Fruit fly (Drosophila melanogaster) whole organism, embryonic: Measurements from ENCODE around the gene CG32299.

Experiments used
- Awh ChIP-seq: fragments of 200-800 bp; sonication (Bioruptor generic); IDR thresholded peaks from 2 replicates; pipeline ENCODE4, ENCODE4 v1.3.6; 2022; ENCODE audit warnings: missing biosample characterization, missing genetic modification characterization
- Blimp-1 ChIP-seq: fragments of 200-800 bp; sonication (Bioruptor generic); optimal IDR thresholded peaks from 3 replicates; lab custom pipeline; 2018; ENCODE audit warnings: missing biosample characterization, missing genetic modification characterization, mild to moderate bottlenecking, moderate library complexity, missing genetic modification reagents
- CG10321 ChIP-seq: fragments of 200-800 bp; sonication (Bioruptor generic); IDR thresholded peaks from 2 replicates; pipeline ENCODE4 v1.3.6; 2022; ENCODE audit warnings: missing biosample characterization, missing genetic modification characterization
- CG12104 ChIP-seq: fragments of 200-800 bp; sonication (Bioruptor generic); optimal IDR thresholded peaks from 3 replicates; lab custom pipeline; 2016; ENCODE audit warnings: missing biosample characterization, missing genetic modification characterization
- CG12391 ChIP-seq: fragments of 200-800 bp; sonication (Bioruptor generic); optimal IDR thresholded peaks from 3 replicates; lab custom pipeline; 2018; ENCODE audit warnings: missing biosample characterization, mild to moderate bottlenecking, missing genetic modification characterization, moderate library complexity
- CG12769 ChIP-seq: fragments of 200-800 bp; sonication (Bioruptor generic); optimal IDR thresholded peaks from 2 replicates; lab custom pipeline; 2019; ENCODE audit warnings: missing biosample characterization, mild to moderate bottlenecking, missing genetic modification characterization, moderate library complexity
- CG14441 ChIP-seq: fragments of 200-800 bp; sonication (Bioruptor generic); IDR thresholded peaks from 2 replicates; pipeline ENCODE4 v1.3.6; 2022; ENCODE audit warnings: missing biosample characterization, missing genetic modification characterization
- CG15269 ChIP-seq: fragments of 200-800 bp; sonication (Bioruptor generic); optimal IDR thresholded peaks from 2 replicates; lab custom pipeline; 2018; ENCODE audit warnings: missing biosample characterization, mild to moderate bottlenecking, missing genetic modification characterization, moderate library complexity
- CG15514 ChIP-seq: fragments of 200-800 bp; sonication (Bioruptor generic); optimal IDR thresholded peaks from 3 replicates; lab custom pipeline; 2017; ENCODE audit warnings: missing biosample characterization, missing genetic modification characterization, mild to moderate bottlenecking, moderate library complexity, missing genetic modification reagents
- CG17359 ChIP-seq: fragments of 200-800 bp; sonication (Bioruptor generic); optimal IDR thresholded peaks from 3 replicates; lab custom pipeline; 2018; ENCODE audit warnings: missing biosample characterization, mild to moderate bottlenecking, missing genetic modification characterization, moderate library complexity
- CG2199 ChIP-seq: fragments of 200-800 bp; sonication (Bioruptor generic); IDR thresholded peaks from 3 replicates; pipeline ENCODE4 v1.3.6; 2022; ENCODE audit warnings: missing biosample characterization, missing genetic modification characterization
- CG2875 ChIP-seq: fragments of 200-800 bp; sonication (Bioruptor generic); optimal IDR thresholded peaks from 2 replicates; lab custom pipeline; 2017; ENCODE audit warnings: missing biosample characterization, mild to moderate bottlenecking, missing genetic modification characterization, missing genetic modification reagents
- CG30020 ChIP-seq: fragments of 200-800 bp; optimal IDR thresholded peaks from 2 replicates; lab custom pipeline; 2019; ENCODE audit warnings: missing biosample characterization, mild to moderate bottlenecking, missing genetic modification characterization, moderate library complexity
- CG33213 ChIP-seq: fragments of 200-800 bp; sonication (Bioruptor generic); optimal IDR thresholded peaks from 3 replicates; lab custom pipeline; 2016; ENCODE audit warnings: missing biosample characterization, missing genetic modification characterization
- CG34376 ChIP-seq: fragments of 200-800 bp; sonication (Bioruptor generic); optimal IDR thresholded peaks from 2 replicates; lab custom pipeline; 2018; ENCODE audit warnings: missing biosample characterization, mild to moderate bottlenecking, missing genetic modification characterization
- CG5245 ChIP-seq: fragments of 200-800 bp; sonication (Bioruptor generic); optimal IDR thresholded peaks from 3 replicates; lab custom pipeline; 2016; ENCODE audit warnings: missing biosample characterization, missing genetic modification characterization
- CG6175 ChIP-seq: fragments of 200-800 bp; sonication (Bioruptor generic); IDR thresholded peaks from 3 replicates; pipeline ENCODE4 v1.3.6; 2022; ENCODE audit warnings: missing biosample characterization, missing genetic modification characterization
- CG6272 ChIP-seq: fragments of 200-800 bp; sonication (Bioruptor generic); IDR thresholded peaks from 2 replicates; pipeline ENCODE4 v1.3.6; 2022; ENCODE audit warnings: missing biosample characterization, missing genetic modification characterization
- CG7271 ChIP-seq: fragments of 200-800 bp; sonication (Bioruptor generic); optimal IDR thresholded peaks from 2 replicates; lab custom pipeline; 2018; ENCODE audit warnings: missing biosample characterization, mild to moderate bottlenecking, missing genetic modification characterization, moderate library complexity
- CG7357 ChIP-seq: fragments of 200-800 bp; sonication (Bioruptor generic); IDR thresholded peaks from 3 replicates; pipeline ENCODE4 v1.3.6; 2022; ENCODE audit warnings: missing biosample characterization, missing genetic modification characterization
- CG7987 ChIP-seq: fragments of 200-800 bp; sonication (Bioruptor generic); optimal IDR thresholded peaks from 2 replicates; lab custom pipeline; 2018; ENCODE audit warnings: missing biosample characterization, mild to moderate bottlenecking, missing genetic modification characterization, moderate library complexity
- CG8281 ChIP-seq: fragments of 200-800 bp; sonication (Bioruptor generic); optimal IDR thresholded peaks from 2 replicates; lab custom pipeline; 2018; ENCODE audit warnings: missing biosample characterization, mild to moderate bottlenecking, missing genetic modification characterization, moderate library complexity
- CG9817 ChIP-seq: fragments of 200-800 bp; sonication (Bioruptor generic); optimal IDR thresholded peaks from 2 replicates; lab custom pipeline; 2018; ENCODE audit warnings: missing biosample characterization, mild to moderate bottlenecking, missing genetic modification characterization, moderate library complexity
- ERR ChIP-seq: fragments of 200-800 bp; sonication (Bioruptor generic); optimal IDR thresholded peaks from 2 replicates; lab custom pipeline; 2016; ENCODE audit warnings: missing biosample characterization, missing genetic modification characterization
- Lim3 ChIP-seq: fragments of 200-800 bp; sonication (Bioruptor generic); IDR thresholded peaks from 2 replicates; pipeline ENCODE4 v1.3.6; 2022; ENCODE audit warnings: missing biosample characterization, missing genetic modification characterization
- Med ChIP-seq: fragments of 200-800 bp; sonication (Bioruptor generic); peaks from one replicate; lab custom pipeline; 2016; ENCODE audit warnings: missing biosample characterization, missing genetic modification characterization, mild to moderate bottlenecking, inconsistent platforms, moderate library complexity
- Pdp1 ChIP-seq, 2 experiments: fragments of 200-800 bp; sonication (Bioruptor generic); optimal IDR thresholded peaks; 3 replicates each; lab custom pipeline; 2016; ENCODE audit warnings: missing biosample characterization in 2 of 2, missing genetic modification characterization in 2 of 2, mild to moderate bottlenecking in 1 of 2, moderate library complexity in 1 of 2
- Sox100B ChIP-seq: fragments of 200-800 bp; sonication (Bioruptor generic); optimal IDR thresholded peaks from 3 replicates; lab custom pipeline; 2018; ENCODE audit warnings: missing biosample characterization, mild to moderate bottlenecking, missing genetic modification characterization
- Sry-β ChIP-seq: fragments of 200-800 bp; sonication (Bioruptor generic); optimal IDR thresholded peaks from 2 replicates; lab custom pipeline; 2018; ENCODE audit warnings: missing biosample characterization, mild to moderate bottlenecking, missing genetic modification characterization, moderate library complexity
- Xrp1 ChIP-seq: fragments of 200-800 bp; sonication (Bioruptor generic); IDR thresholded peaks from 2 replicates; pipeline ENCODE4 v1.3.6; 2022; ENCODE audit warnings: missing biosample characterization, missing genetic modification characterization
- bab2 ChIP-seq: fragments of 200-800 bp; sonication (Bioruptor generic); optimal IDR thresholded peaks from 2 replicates; lab custom pipeline; 2016; ENCODE audit warnings: missing biosample characterization, missing genetic modification characterization
- bsh ChIP-seq, 2 experiments: fragments of 200-800 bp; sonication (Bioruptor generic); optimal IDR thresholded peaks; 2 replicates each; lab custom pipeline; 2017 to 2018; ENCODE audit warnings: mild to moderate bottlenecking in 2 of 2, missing biosample characterization in 2 of 2, missing genetic modification characterization in 2 of 2, moderate library complexity in 1 of 2
- cas ChIP-seq: fragments of 200-800 bp; sonication (Bioruptor generic); IDR thresholded peaks from 2 replicates; pipeline ENCODE4 v1.3.6; 2022; ENCODE audit warnings: missing biosample characterization, missing genetic modification characterization
- chinmo ChIP-seq: fragments of 200-800 bp; sonication (Bioruptor generic); IDR thresholded peaks from 4 replicates; pipeline ENCODE4 v1.3.6; 2022; ENCODE audit warnings: missing biosample characterization, missing genetic modification characterization; ENCODE audit not compliant: partially characterized antibody
- dan ChIP-seq: fragments of 200-800 bp; sonication (Bioruptor generic); IDR thresholded peaks from 2 replicates; pipeline ENCODE4 v1.3.6; 2022; ENCODE audit warnings: missing biosample characterization, missing genetic modification characterization
- eve ChIP-seq, 2 experiments: fragments of >200 bp; optimal IDR thresholded peaks; 2 replicates each; lab custom pipeline; 2017; ENCODE audit warnings: missing biosample characterization in 2 of 2, missing genetic modification characterization in 2 of 2
- gce ChIP-seq: fragments of 200-800 bp; sonication (Bioruptor generic); IDR thresholded peaks from 3 replicates; pipeline ENCODE4 v1.3.6; 2022; ENCODE audit warnings: missing biosample characterization, missing genetic modification characterization
- gem ChIP-seq: fragments of 200-800 bp; sonication (Bioruptor generic); optimal IDR thresholded peaks from 2 replicates; lab custom pipeline; 2019; ENCODE audit warnings: missing biosample characterization, mild to moderate bottlenecking, missing genetic modification characterization, moderate library complexity
- grn ChIP-seq: fragments of 200-800 bp; sonication (Bioruptor generic); optimal IDR thresholded peaks from 3 replicates; lab custom pipeline; 2017; ENCODE audit warnings: missing biosample characterization, missing genetic modification characterization
- lab ChIP-seq: fragments of 200-800 bp; sonication (Bioruptor generic); optimal IDR thresholded peaks from 3 replicates; lab custom pipeline; 2017; ENCODE audit warnings: missing biosample characterization, missing genetic modification characterization, mild to moderate bottlenecking, moderate library complexity, missing genetic modification reagents
- nau ChIP-seq: fragments of 200-800 bp; sonication (Bioruptor generic); optimal IDR thresholded peaks from 3 replicates; lab custom pipeline; 2017; ENCODE audit warnings: missing biosample characterization, mild to moderate bottlenecking, missing genetic modification characterization, missing genetic modification reagents
- oc ChIP-seq: fragments of 200-800 bp; sonication (Bioruptor generic); optimal IDR thresholded peaks from 2 replicates; lab custom pipeline; 2018; ENCODE audit warnings: missing biosample characterization, mild to moderate bottlenecking, missing genetic modification characterization, moderate library complexity
- phol ChIP-seq: fragments of 200-800 bp; sonication (Bioruptor generic); optimal IDR thresholded peaks from 3 replicates; lab custom pipeline; 2018; ENCODE audit warnings: missing biosample characterization, mild to moderate bottlenecking, missing genetic modification characterization, moderate library complexity
- sd ChIP-seq: fragments of 200-800 bp; sonication (Bioruptor generic); optimal IDR thresholded peaks from 3 replicates; lab custom pipeline; 2018; ENCODE audit warnings: missing biosample characterization, mild to moderate bottlenecking, missing genetic modification characterization, moderate library complexity
- sens ChIP-seq: fragments of 200-800 bp; sonication (Bioruptor generic); peaks from one replicate; lab custom pipeline; 2016; ENCODE audit warnings: missing biosample characterization, missing genetic modification characterization
- sqz ChIP-seq: fragments of 200-800 bp; sonication (Bioruptor generic); optimal IDR thresholded peaks from 3 replicates; lab custom pipeline; 2018; ENCODE audit warnings: missing biosample characterization, mild to moderate bottlenecking, missing genetic modification characterization
- sug ChIP-seq: fragments of 200-800 bp; optimal IDR thresholded peaks from 2 replicates; lab custom pipeline; 2019; ENCODE audit warnings: missing biosample characterization, mild to moderate bottlenecking, missing genetic modification characterization, moderate library complexity
- wek ChIP-seq: fragments of 200-800 bp; sonication (Bioruptor generic); optimal IDR thresholded peaks from 3 replicates; lab custom pipeline; 2018; ENCODE audit warnings: missing biosample characterization, mild to moderate bottlenecking, missing genetic modification characterization, moderate library complexity

The CG32299 gene

dm6 chr3L:2392745-2393435, 2.1 kb upstream of the CG32299 start:
- TF ChIP-seq cas (GFP tag; lab: Robert Waterston, UW) = no peak
- peak; percentile 11 for TF ChIP-seq CG34376
- peak; percentile 14 for TF ChIP-seq CG7987
- TF ChIP-seq CG15269 (tag; lab: Kevin White, UChicago) = peak; percentile 23
- TF ChIP-seq CG9817 (tag; lab: Kevin White, UChicago) = no peak
- TF ChIP-seq Awh (GFP tag; lab: Robert Waterston, UW) = no peak
- peak; percentile 4 for TF ChIP-seq CG15514
- TF ChIP-seq CG10321 (GFP tag; lab: Robert Waterston, UW) = no peak
- peak; percentile 64 for TF ChIP-seq sd (tag; lab: Kevin White, UChicago)
- TF ChIP-seq bsh (GFP tag; optimal IDR thresholded peaks at IDR 0.05; lab: Kevin White, UChicago) = peak in 1 of 2 experiments; percentile 19
- TF ChIP-seq CG7271 (tag; lab: Kevin White, UChicago) = no peak
- TF ChIP-seq Pdp1 (GFP tag; optimal IDR thresholded peaks at IDR 0.05; lab: Kevin White, UChicago) = peak in 1 of 2 experiments; percentile 38
- TF ChIP-seq CG33213 = peak; percentile 23
- TF ChIP-seq eve (GFP tag; optimal IDR thresholded peaks at IDR 0.05; lab: Kevin White, UChicago) = peak in 1 of 2 experiments; percentile 49
- TF ChIP-seq dan = no peak
- TF ChIP-seq gce (GFP tag; lab: Robert Waterston, UW) = peak; percentile 32; the same call in 1 of the 3 replicates
- TF ChIP-seq CG6272 = no peak
- TF ChIP-seq sens (GFP tag; lab: Kevin White, UChicago) = peak; percentile 79
- peak; percentile 23; the same call in 1 of the 2 replicates for TF ChIP-seq Xrp1 (GFP tag; lab: Robert Waterston, UW)
- no peak for TF ChIP-seq CG12104 (GFP tag; lab: Kevin White, UChicago)
- no peak for TF ChIP-seq CG12769 (tag; lab: Kevin White, UChicago)
- peak; percentile 18 for TF ChIP-seq sug (tag; lab: Kevin White, UChicago)
- peak; percentile 3 for TF ChIP-seq Blimp-1
- TF ChIP-seq bab2 (GFP tag; lab: Kevin White, UChicago) = peak; percentile 68
- peak; percentile 40 for TF ChIP-seq CG5245 (GFP tag; lab: Kevin White, UChicago)
- peak; percentile 24 for TF ChIP-seq lab (GFP tag; lab: Kevin White, UChicago)
- peak; percentile 20 for TF ChIP-seq gem (tag; lab: Kevin White, UChicago)
- TF ChIP-seq Sox100B (GFP tag; lab: Kevin White, UChicago) = peak; percentile 10
- TF ChIP-seq CG2875 = no peak
- TF ChIP-seq Lim3 = no peak
- TF ChIP-seq CG6175 (GFP tag; lab: Robert Waterston, UW) = 0 out of 3 replicates have a peak, but pooled peaks have one; percentile 49
- TF ChIP-seq ERR (GFP tag; lab: Kevin White, UChicago) = no peak
- TF ChIP-seq phol (tag; lab: Kevin White, UChicago) = no peak
- no peak for TF ChIP-seq CG7357 (GFP tag; lab: Robert Waterston, UW)
- peak; percentile 60 for TF ChIP-seq grn (GFP tag; lab: Kevin White, UChicago)
- peak; percentile 70 for TF ChIP-seq Med (GFP tag; lab: Kevin White, UChicago)
- TF ChIP-seq sqz (GFP tag; lab: Kevin White, UChicago) = peak; percentile 60
- TF ChIP-seq Sry-β (GFP tag; lab: Kevin White, UChicago) = peak; percentile 9
- peak; percentile 26; the same call in 1 of the 2 replicates for TF ChIP-seq CG14441 (GFP tag; lab: Robert Waterston, UW)
- TF ChIP-seq oc = peak; percentile 2
- TF ChIP-seq CG30020 (tag; lab: Kevin White, UChicago) = no peak
- TF ChIP-seq CG12391 (tag; lab: Kevin White, UChicago) = no peak
- TF ChIP-seq wek (GFP tag; lab: Kevin White, UChicago) = no peak
- no peak for TF ChIP-seq CG17359 (tag; lab: Kevin White, UChicago)
- TF ChIP-seq CG2199 = no peak
- TF ChIP-seq CG8281 = peak; percentile 22
- TF ChIP-seq nau (GFP tag; lab: Kevin White, UChicago) = peak; percentile 25
- TF ChIP-seq chinmo (GFP tag; lab: Robert Waterston, UW) = no peak
